Worm (Caenorhabditis elegans) whole organism, mixed stage, embryonic: ENCODE results near the gene oac-10.

Experiments
- cnd-1 ChIP-seq: fragments of 200-800 bp; sonication (Bioruptor generic); optimal IDR thresholded peaks from 2 replicates; lab custom pipeline; 2018; ENCODE audit warnings: mild to moderate bottlenecking, missing genetic modification characterization, missing compliant biosample characterization
- drap-1 ChIP-seq: fragments of 200-800 bp; sonication (Bioruptor generic); optimal IDR thresholded peaks from 3 replicates; lab custom pipeline; 2018; ENCODE audit warnings: mild to moderate bottlenecking, missing genetic modification characterization, missing compliant biosample characterization
- elt-1 ChIP-seq: sonication (generic microtip); optimal IDR thresholded peaks from 2 replicates; lab custom pipeline; 2017; ENCODE audit warnings: missing genetic modification characterization, mild to moderate bottlenecking, missing compliant biosample characterization, antibody characterized with exemption, moderate library complexity, borderline replicate concordance; ENCODE audit not compliant: insufficient read depth
- elt-3 ChIP-seq: fragments of 150-350 bp; optimal IDR thresholded peaks from 2 replicates; lab custom pipeline; 2014; ENCODE audit warnings: missing biosample characterization, missing genetic modification characterization
- flh-1 ChIP-seq: fragments of 200-800 bp; sonication (Bioruptor generic); optimal IDR thresholded peaks from 2 replicates; lab custom pipeline; 2018; ENCODE audit warnings: mild to moderate bottlenecking, missing genetic modification characterization, moderate library complexity, missing compliant biosample characterization
- lin-13 ChIP-seq: fragments of 150-350 bp; optimal IDR thresholded peaks from 2 replicates; lab custom pipeline; 2014; ENCODE audit warnings: missing biosample characterization, missing genetic modification characterization
- lin-32 ChIP-seq: fragments of 200-800 bp; sonication (Bioruptor generic); optimal IDR thresholded peaks from 2 replicates; lab custom pipeline; 2018; ENCODE audit warnings: mild to moderate bottlenecking, missing genetic modification characterization, missing compliant biosample characterization
- mep-1 ChIP-seq: fragments of 150-350 bp; optimal IDR thresholded peaks from 2 replicates; lab custom pipeline; 2017; ENCODE audit warnings: missing biosample characterization, missing genetic modification reagents, missing genetic modification characterization, inconsistent platforms
- nhr-12 ChIP-seq: fragments of 150-350 bp; optimal IDR thresholded peaks from 2 replicates; lab custom pipeline; 2014; ENCODE audit warnings: missing biosample characterization, missing genetic modification characterization
- nhr-2 ChIP-seq: fragments of 150-350 bp; optimal IDR thresholded peaks from 2 replicates; lab custom pipeline; 2014; ENCODE audit warnings: missing biosample characterization, missing genetic modification characterization
- nhr-237 ChIP-seq: fragments of 150-350 bp; optimal IDR thresholded peaks from 2 replicates; lab custom pipeline; 2014; ENCODE audit warnings: missing biosample characterization, missing genetic modification characterization
- nhr-28 ChIP-seq: fragments of 150-350 bp; optimal IDR thresholded peaks from 2 replicates; lab custom pipeline; 2014; ENCODE audit warnings: missing biosample characterization, missing genetic modification characterization
- pha-4 ChIP-seq: fragments of 150-350 bp; optimal IDR thresholded peaks from 2 replicates; lab custom pipeline; 2018; ENCODE audit warnings: missing biosample characterization, missing genetic modification reagents, missing genetic modification characterization
- sptf-1 ChIP-seq: sonication (generic microtip); optimal IDR thresholded peaks from 2 replicates; lab custom pipeline; 2017; ENCODE audit warnings: mild to moderate bottlenecking, missing genetic modification characterization, moderate library complexity, missing compliant biosample characterization
- tbx-8 ChIP-seq: fragments of 200-800 bp; sonication (Bioruptor generic); optimal IDR thresholded peaks from 2 replicates; lab custom pipeline; 2018; ENCODE audit warnings: mild to moderate bottlenecking, missing genetic modification characterization, moderate library complexity, missing compliant biosample characterization
- unc-120 ChIP-seq: sonication (generic microtip); optimal IDR thresholded peaks from 2 replicates; lab custom pipeline; 2017; ENCODE audit warnings: missing genetic modification characterization, missing compliant biosample characterization; ENCODE audit not compliant: poor library complexity, severe bottlenecking
- unc-39 ChIP-seq: fragments of 150-350 bp; optimal IDR thresholded peaks from 2 replicates; lab custom pipeline; 2014; ENCODE audit warnings: missing biosample characterization, missing genetic modification characterization
- zip-8 ChIP-seq: fragments of 150-350 bp; optimal IDR thresholded peaks from 2 replicates; lab custom pipeline; 2014; ENCODE audit warnings: missing biosample characterization, missing genetic modification characterization
- ztf-11 ChIP-seq: fragments of 150-350 bp; optimal IDR thresholded peaks from 2 replicates; lab custom pipeline; 2014; ENCODE audit warnings: missing biosample characterization, missing genetic modification characterization

The oac-10 gene

ce11 chrII:3920611-3921010 lies 50.9 kb downstream of the oac-10 start:
- TF ChIP-seq unc-120 (tag; lab: Kevin White, UChicago), result no peak
- no peak for TF ChIP-seq flh-1
- TF ChIP-seq drap-1 (GFP tag; lab: Kevin White, UChicago), result no peak
- TF ChIP-seq tbx-8 (GFP tag; lab: Kevin White, UChicago), result no peak
- TF ChIP-seq nhr-12 (tag; lab: Kevin White, UChicago), result no peak
- TF ChIP-seq unc-39 (tag; lab: Kevin White, UChicago), result no peak
- TF ChIP-seq nhr-28 (tag; lab: Kevin White, UChicago), result no peak
- TF ChIP-seq nhr-2 (tag; lab: Kevin White, UChicago), result no peak
- no peak for TF ChIP-seq pha-4
- no peak for TF ChIP-seq mep-1 (tag; lab: Kevin White, UChicago)
- no peak for TF ChIP-seq lin-13 (tag; lab: Kevin White, UChicago)
- TF ChIP-seq lin-32, result no peak
- no peak for TF ChIP-seq sptf-1 (tag; lab: Kevin White, UChicago)
- no peak for TF ChIP-seq zip-8 (tag; lab: Kevin White, UChicago)
- no peak for TF ChIP-seq nhr-237 (tag; lab: Kevin White, UChicago)
- no peak for TF ChIP-seq cnd-1 (tag; lab: Kevin White, UChicago)
- no peak for TF ChIP-seq elt-3 (tag; lab: Kevin White, UChicago)
- TF ChIP-seq ztf-11 (tag; lab: Kevin White, UChicago), result no peak
- TF ChIP-seq elt-1 (tag; lab: Kevin White, UChicago), result no peak
- TF ChIP-seq, all 35 proteins: peak for 0
